Worm (Caenorhabditis elegans) whole organism, L4 larva: ENCODE results near the gene ttr-37.

Source experiments
- F10B5.3 ChIP-seq: sonication (generic microtip); optimal IDR thresholded peaks from 2 replicates; lab custom pipeline; 2016; ENCODE audit warnings: mild to moderate bottlenecking, missing genetic modification characterization, missing compliant biosample characterization
- R02D3.7 ChIP-seq: fragments of 150-350 bp; sonication (generic microtip); optimal IDR thresholded peaks from 3 replicates; lab custom pipeline; 2014; ENCODE audit warnings: missing biosample characterization, missing genetic modification characterization
- Y105C5A.15 ChIP-seq: fragments of 200-800 bp; sonication (Bioruptor generic); IDR thresholded peaks from 2 replicates; pipeline ENCODE4 v1.3.6; 2022; ENCODE audit warnings: missing genetic modification characterization, missing compliant biosample characterization
- Y75B8A.6 ChIP-seq: fragments of 200-800 bp; sonication (Bioruptor generic); IDR thresholded peaks from 2 replicates; pipeline ENCODE4 v1.3.6; 2022; ENCODE audit warnings: missing genetic modification reagents, missing genetic modification characterization, missing compliant biosample characterization
- ZK337.2 ChIP-seq: fragments of 200-800 bp; sonication (Bioruptor generic); IDR thresholded peaks from 2 replicates; pipeline ENCODE4 v1.3.6; 2022; ENCODE audit warnings: missing genetic modification reagents, missing genetic modification characterization, missing compliant biosample characterization
- ZK546.5 ChIP-seq, 2 experiments: sonication (generic microtip); optimal IDR thresholded peaks; 2 replicates each; lab custom pipeline; 2017; ENCODE audit warnings: missing biosample characterization in 2 of 2, missing genetic modification characterization in 2 of 2
- aly-2 ChIP-seq: sonication (generic microtip); optimal IDR thresholded peaks from 2 replicates; lab custom pipeline; 2018; ENCODE audit warnings: missing biosample characterization, missing genetic modification characterization
- ama-1 ChIP-seq: fragments of 150-350 bp; optimal IDR thresholded peaks from 2 replicates; lab custom pipeline; 2014; ENCODE audit warnings: inconsistent platforms, mixed read lengths
- attf-4 ChIP-seq: sonication (generic microtip); optimal IDR thresholded peaks from 3 replicates; lab custom pipeline; 2017; ENCODE audit warnings: missing biosample characterization, missing genetic modification characterization
- ceh-20 ChIP-seq: fragments of 200-800 bp; sonication (Bioruptor generic); IDR thresholded peaks from 2 replicates; pipeline ENCODE4 v1.3.6; 2022; ENCODE audit warnings: missing genetic modification reagents, missing genetic modification characterization, missing compliant biosample characterization
- ceh-28 ChIP-seq: fragments of 150-350 bp; optimal IDR thresholded peaks from 2 replicates; lab custom pipeline; 2014; ENCODE audit warnings: missing biosample characterization, missing genetic modification reagents, missing genetic modification characterization
- ceh-44 ChIP-seq: fragments of 200-800 bp; sonication (Bioruptor generic); IDR thresholded peaks from 2 replicates; pipeline ENCODE4 v1.3.6; 2022; ENCODE audit warnings: missing genetic modification reagents, missing genetic modification characterization, missing compliant biosample characterization
- daf-12 ChIP-seq: fragments of 150-350 bp; optimal IDR thresholded peaks from 2 replicates; lab custom pipeline; 2014; ENCODE audit warnings: missing biosample characterization, missing genetic modification reagents, missing genetic modification characterization
- dmd-8 ChIP-seq: fragments of 200-800 bp; sonication (Bioruptor generic); IDR thresholded peaks from 2 replicates; pipeline ENCODE4 v1.3.6; 2022; ENCODE audit warnings: missing genetic modification characterization, missing compliant biosample characterization
- dpl-1 ChIP-seq: fragments of 150-350 bp; optimal IDR thresholded peaks from 2 replicates; lab custom pipeline; 2014; ENCODE audit warnings: missing biosample characterization, missing genetic modification reagents, missing genetic modification characterization
- egl-43 ChIP-seq: fragments of 200-800 bp; sonication (Bioruptor generic); IDR thresholded peaks from 2 replicates; pipeline ENCODE4 v1.3.6; 2022; ENCODE audit warnings: missing genetic modification reagents, missing genetic modification characterization, missing compliant biosample characterization
- hif-1 ChIP-seq, 2 experiments: sonication (generic microtip); optimal IDR thresholded peaks; 2 replicates each; lab custom pipeline; 2016 to 2017; ENCODE audit warnings: missing compliant biosample characterization in 2 of 2, missing genetic modification characterization in 2 of 2, missing genetic modification reagents in 2 of 2, missing genotype in 2 of 2, mild to moderate bottlenecking in 1 of 2
- hlh-11 ChIP-seq: fragments of 200-800 bp; sonication (Bioruptor generic); optimal IDR thresholded peaks from 2 replicates; lab custom pipeline; 2018; ENCODE audit warnings: mild to moderate bottlenecking, missing genetic modification characterization, missing compliant biosample characterization
- hmg-1.1 ChIP-seq: fragments of 200-800 bp; sonication (Bioruptor generic); IDR thresholded peaks from 2 replicates; pipeline ENCODE4 v1.3.6; 2022; ENCODE audit warnings: missing genetic modification reagents, missing genetic modification characterization, missing compliant biosample characterization
- lin-1 ChIP-seq: fragments of 200-800 bp; sonication (Bioruptor generic); IDR thresholded peaks from 2 replicates; pipeline ENCODE4 v1.3.6; 2022; ENCODE audit warnings: missing genetic modification reagents, missing genetic modification characterization, missing compliant biosample characterization
- lin-29 ChIP-seq: fragments of 200-800 bp; sonication (Bioruptor generic); IDR thresholded peaks from 2 replicates; pipeline ENCODE4 v1.3.6; 2022; ENCODE audit warnings: missing genetic modification reagents, missing genetic modification characterization, missing compliant biosample characterization
- lin-39 ChIP-seq: fragments of 150-350 bp; optimal IDR thresholded peaks from 2 replicates; lab custom pipeline; 2014; ENCODE audit warnings: missing biosample characterization, missing genetic modification reagents, missing genetic modification characterization
- lir-3 ChIP-seq: sonication (generic microtip); optimal IDR thresholded peaks from 2 replicates; lab custom pipeline; 2016; ENCODE audit warnings: mild to moderate bottlenecking, missing genetic modification characterization, missing compliant biosample characterization
- lsy-2 ChIP-seq, 2 experiments: fragments of 150-350 bp in 1 of 2; sonication (generic microtip) in 1 of 2; optimal IDR thresholded peaks; 2 replicates each; lab custom pipeline; 2014 to 2017; ENCODE audit warnings: missing biosample characterization in 2 of 2, missing genetic modification characterization in 2 of 2
- madf-9 ChIP-seq: fragments of 200-800 bp; sonication (Bioruptor generic); conservative IDR thresholded peaks from 2 replicates; pipeline ENCODE4 v1.3.6; 2022; ENCODE audit warnings: missing genetic modification reagents, missing genetic modification characterization, missing compliant biosample characterization
- mdl-1 ChIP-seq, 2 experiments: fragments of 150-350 bp in 1 of 2; sonication (generic microtip) in 1 of 2; optimal IDR thresholded peaks; 2 replicates each; lab custom pipeline; 2014 to 2017; ENCODE audit warnings: missing biosample characterization in 2 of 2, missing genetic modification characterization in 2 of 2
- mdt-29 ChIP-seq: fragments of 200-800 bp; sonication (Bioruptor generic); IDR thresholded peaks from 2 replicates; pipeline ENCODE4 v1.3.6; 2022; ENCODE audit warnings: missing genetic modification reagents, missing genetic modification characterization, missing compliant biosample characterization
- mep-1 ChIP-seq: fragments of 150-350 bp; sonication (generic microtip); optimal IDR thresholded peaks from 3 replicates; lab custom pipeline; 2014; ENCODE audit warnings: missing biosample characterization, missing genetic modification characterization
- nhr-11 ChIP-seq: fragments of 150-350 bp; optimal IDR thresholded peaks from 2 replicates; lab custom pipeline; 2014; ENCODE audit warnings: missing biosample characterization, missing genetic modification characterization
- nhr-237 ChIP-seq: sonication (generic microtip); optimal IDR thresholded peaks from 2 replicates; lab custom pipeline; 2017; ENCODE audit warnings: missing biosample characterization, missing genetic modification characterization
- nhr-25 ChIP-seq: sonication (generic microtip); optimal IDR thresholded peaks from 2 replicates; lab custom pipeline; 2017; ENCODE audit warnings: missing genetic modification characterization, mild to moderate bottlenecking, missing compliant biosample characterization, antibody characterized with exemption, moderate library complexity, borderline replicate concordance; ENCODE audit not compliant: insufficient read depth
- nhr-41 ChIP-seq: fragments of 200-800 bp; sonication (Bioruptor generic); IDR thresholded peaks from 2 replicates; pipeline ENCODE4 v1.3.6; 2022; ENCODE audit warnings: missing genetic modification reagents, missing genetic modification characterization, missing compliant biosample characterization
- nhr-48 ChIP-seq: sonication (generic microtip); optimal IDR thresholded peaks from 2 replicates; lab custom pipeline; 2016; ENCODE audit warnings: mild to moderate bottlenecking, missing genetic modification characterization, missing compliant biosample characterization
- php-3 ChIP-seq: fragments of 200-800 bp; sonication (Bioruptor generic); IDR thresholded peaks from 2 replicates; pipeline ENCODE4 v1.3.6; 2022; ENCODE audit warnings: missing genetic modification reagents, missing genetic modification characterization, missing compliant biosample characterization
- rbr-2 ChIP-seq: sonication (generic microtip); optimal IDR thresholded peaks from 2 replicates; lab custom pipeline; 2016; ENCODE audit warnings: missing genotype, missing genetic modification characterization, missing compliant biosample characterization
- saeg-2 ChIP-seq: fragments of 200-800 bp; sonication (Bioruptor generic); IDR thresholded peaks from 2 replicates; pipeline ENCODE4 v1.3.6; 2022; ENCODE audit warnings: missing genetic modification reagents, missing genetic modification characterization, missing compliant biosample characterization
- sdz-12 ChIP-seq: fragments of 200-800 bp; sonication (Bioruptor generic); optimal IDR thresholded peaks from 2 replicates; lab custom pipeline; 2018; ENCODE audit warnings: mild to moderate bottlenecking, missing genetic modification characterization, missing compliant biosample characterization
- set-16 ChIP-seq: fragments of 200-800 bp; sonication (Bioruptor generic); IDR thresholded peaks from 2 replicates; pipeline ENCODE4 v1.3.6; 2022; ENCODE audit warnings: missing genetic modification reagents, missing genetic modification characterization, missing compliant biosample characterization
- snpc-4 ChIP-seq: fragments of 150-350 bp; optimal IDR thresholded peaks from 2 replicates; lab custom pipeline; 2014; ENCODE audit warnings: missing biosample characterization, missing genetic modification characterization
- spr-1 ChIP-seq: sonication (generic microtip); optimal IDR thresholded peaks from 2 replicates; lab custom pipeline; 2016; ENCODE audit warnings: mild to moderate bottlenecking, missing genetic modification characterization, missing compliant biosample characterization
- tra-1 ChIP-seq: fragments of 200-800 bp; sonication (Bioruptor generic); IDR thresholded peaks from 2 replicates; pipeline ENCODE4 v1.3.6; 2022; ENCODE audit warnings: missing genetic modification reagents, missing genetic modification characterization, missing compliant biosample characterization
- unc-130 ChIP-seq: sonication (generic microtip); optimal IDR thresholded peaks from 2 replicates; lab custom pipeline; 2016; ENCODE audit warnings: missing genetic modification reagents, missing genetic modification characterization, missing compliant biosample characterization
- unc-39 ChIP-seq: sonication (generic microtip); optimal IDR thresholded peaks from 2 replicates; lab custom pipeline; 2017; ENCODE audit warnings: missing biosample characterization, missing genetic modification characterization
- zfp-2 ChIP-seq: sonication (generic microtip); optimal IDR thresholded peaks from 2 replicates; lab custom pipeline; 2016; ENCODE audit warnings: mild to moderate bottlenecking, missing genetic modification characterization, missing compliant biosample characterization
- zip-2 ChIP-seq: fragments of 150-350 bp; optimal IDR thresholded peaks from 2 replicates; lab custom pipeline; 2014; ENCODE audit warnings: missing biosample characterization, missing genetic modification characterization
- ztf-7 ChIP-seq: fragments of 150-350 bp; optimal IDR thresholded peaks from 2 replicates; lab custom pipeline; 2014; ENCODE audit warnings: missing biosample characterization, missing genetic modification characterization

ttr-37 gene

DNA sequence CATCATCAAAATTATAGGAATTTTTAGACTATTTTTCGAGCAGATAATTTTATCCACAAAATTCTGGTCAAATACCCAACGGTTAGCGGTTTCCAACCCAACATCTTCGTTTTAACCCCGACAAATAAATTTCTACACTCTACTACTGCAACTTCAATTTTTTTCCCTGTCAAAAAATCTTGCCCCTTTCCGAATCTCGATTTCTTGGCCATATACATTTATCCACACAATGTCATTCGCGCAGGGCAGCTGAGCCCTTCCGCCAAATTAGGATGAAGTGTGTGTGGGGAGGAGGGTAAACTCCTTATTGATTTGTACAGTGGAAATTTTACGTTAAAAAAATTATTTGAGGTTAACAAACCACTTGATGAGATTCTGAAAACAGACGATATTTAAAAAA lies 7.8 kb upstream of the ttr-37 start (continued):
- TF ChIP-seq zip-2 (tag; lab: Kevin White, UChicago), result peak; percentile 95
- TF ChIP-seq mdt-29, result peak; percentile 76
- no peak for TF ChIP-seq set-16 (GFP tag; lab: Robert Waterston, UW)
- peak in 1 of 2 experiments; percentile 73 for TF ChIP-seq ZK546.5 (tag; optimal IDR thresholded peaks at IDR 0.05; lab: Kevin White, UChicago)
- TF ChIP-seq dmd-8 (GFP tag; lab: Robert Waterston, UW), result 0 out of 2 replicates have a peak, but pooled peaks have one; percentile 62
- TF ChIP-seq nhr-25 (tag; lab: Kevin White, UChicago), result peak; percentile 84
- TF ChIP-seq lsy-2 (tag; optimal IDR thresholded peaks at IDR 0.05; lab: Kevin White, UChicago), result peak; percentile 93 to 95
- no peak for TF ChIP-seq unc-130 (GFP tag; lab: Kevin White, UChicago)
- TF ChIP-seq daf-12 (tag; lab: Kevin White, UChicago), result no peak
- no peak for TF ChIP-seq ama-1
- TF ChIP-seq ZK337.2 (GFP tag; lab: Robert Waterston, UW), result 0 out of 2 replicates have a peak, but pooled peaks have one; percentile 50
- 0 out of 2 replicates have a peak, but pooled peaks have one; percentile 61 for TF ChIP-seq Y75B8A.6 (GFP tag; lab: Robert Waterston, UW)
- TF ChIP-seq sdz-12 (GFP tag; lab: Kevin White, UChicago), result no peak
- peak; percentile 90 for TF ChIP-seq ceh-28 (tag; lab: Kevin White, UChicago)
- TF ChIP-seq rbr-2 (tag; lab: Kevin White, UChicago), result peak; percentile 98
- peak; percentile 61 to 67 for TF ChIP-seq hif-1 (tag; optimal IDR thresholded peaks at IDR 0.05; lab: Kevin White, UChicago)
- peak; percentile 95 for TF ChIP-seq php-3
- TF ChIP-seq lin-1 (GFP tag; lab: Robert Waterston, UW), result peak; percentile 89
- peak; percentile 9 for TF ChIP-seq R02D3.7 (tag; lab: Kevin White, UChicago)
- TF ChIP-seq attf-4 (tag; lab: Kevin White, UChicago), result peak; percentile 55
- 0 out of 2 replicates have a peak, but pooled peaks have one; percentile 50 for TF ChIP-seq ceh-44 (GFP tag; lab: Robert Waterston, UW)
- peak; percentile 63 for TF ChIP-seq snpc-4 (tag; lab: Kevin White, UChicago)
- 0 out of 2 replicates have a peak, but pooled peaks have one; percentile 51 for TF ChIP-seq Y105C5A.15 (GFP tag; lab: Robert Waterston, UW)
- peak; percentile 81 for TF ChIP-seq zfp-2
- peak; percentile 96 for TF ChIP-seq hlh-11 (tag; lab: Kevin White, UChicago)
- peak; percentile 97 for TF ChIP-seq egl-43
- peak; percentile 94 for TF ChIP-seq ceh-20 (GFP tag; lab: Robert Waterston, UW)
- peak; percentile 88 for TF ChIP-seq lin-39 (tag; lab: Kevin White, UChicago)
- peak; percentile 96 for TF ChIP-seq lin-29
- TF ChIP-seq nhr-11 (tag; lab: Kevin White, UChicago), result peak; percentile 95
- TF ChIP-seq ztf-7, result peak; percentile 94
- TF ChIP-seq F10B5.3 (tag; lab: Kevin White, UChicago), result peak; percentile 96
- TF ChIP-seq mdl-1 (tag; optimal IDR thresholded peaks at IDR 0.05; lab: Kevin White, UChicago), result peak; percentile 87 to 91
- peak; percentile 74 for TF ChIP-seq dpl-1
- peak; percentile 96 for TF ChIP-seq spr-1 (tag; lab: Kevin White, UChicago)
- peak; percentile 94 for TF ChIP-seq madf-9 (GFP tag; lab: Robert Waterston, UW)
- TF ChIP-seq unc-39 (tag; lab: Kevin White, UChicago), result peak; percentile 58
- TF ChIP-seq aly-2 (tag; lab: Kevin White, UChicago), result no peak

ce11 chrX:1344321-1344720 lies 7.3 kb upstream of the ttr-37 start, which contains the start of gene ins-39:
Gene ins-39, minus strand, starts transcription at chrX:1344421.
- no peak for TF ChIP-seq ceh-44 (GFP tag; lab: Robert Waterston, UW)
- no peak for TF ChIP-seq nhr-41 (GFP tag; lab: Robert Waterston, UW)
- no peak for TF ChIP-seq nhr-237
- TF ChIP-seq saeg-2 (GFP tag; lab: Robert Waterston, UW), result no peak
- TF ChIP-seq tra-1 (GFP tag; lab: Robert Waterston, UW), result no peak
- no peak for TF ChIP-seq mep-1 (tag; lab: Kevin White, UChicago)
- no peak for TF ChIP-seq ZK337.2 (GFP tag; lab: Robert Waterston, UW)
- TF ChIP-seq spr-1 (tag; lab: Kevin White, UChicago), result no peak
- no peak for TF ChIP-seq egl-43
- TF ChIP-seq unc-39 (tag; lab: Kevin White, UChicago), result no peak
- no peak for TF ChIP-seq hmg-1.1 (GFP tag; lab: Robert Waterston, UW)
- no peak for TF ChIP-seq nhr-48 (tag; lab: Kevin White, UChicago)
- no peak for TF ChIP-seq lir-3
